Fruit fly (Drosophila melanogaster): ENCODE data around the gene CG7600.

DNA sequence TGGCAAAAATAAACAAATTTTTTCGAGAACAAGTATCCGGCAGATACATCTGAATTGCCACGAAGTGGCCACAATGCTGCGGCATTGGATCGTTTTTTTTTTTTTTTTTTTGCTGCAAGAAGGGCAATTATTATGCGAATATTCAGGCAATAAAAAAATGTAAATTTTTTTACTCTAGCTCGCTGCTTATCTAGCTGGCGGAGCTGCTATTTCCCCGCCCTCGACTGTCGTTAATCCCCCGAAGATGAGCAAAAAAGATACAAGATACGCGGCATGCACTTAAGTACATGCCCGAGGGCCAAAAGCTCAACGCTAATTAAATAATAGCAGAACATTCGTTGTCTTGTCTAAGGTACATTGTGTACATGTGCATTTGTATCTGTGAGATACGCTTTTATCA is 51.6 kb downstream of the CG7600 start:
- TF ChIP-seq CG8478 (optimal IDR thresholded peaks at IDR 0.05) (no peak), CTCF (optimal IDR thresholded peaks at IDR 0.05) (no peak)
